Fruit fly (Drosophila melanogaster): ENCODE data around the gene lft.

lft gene

DNA sequence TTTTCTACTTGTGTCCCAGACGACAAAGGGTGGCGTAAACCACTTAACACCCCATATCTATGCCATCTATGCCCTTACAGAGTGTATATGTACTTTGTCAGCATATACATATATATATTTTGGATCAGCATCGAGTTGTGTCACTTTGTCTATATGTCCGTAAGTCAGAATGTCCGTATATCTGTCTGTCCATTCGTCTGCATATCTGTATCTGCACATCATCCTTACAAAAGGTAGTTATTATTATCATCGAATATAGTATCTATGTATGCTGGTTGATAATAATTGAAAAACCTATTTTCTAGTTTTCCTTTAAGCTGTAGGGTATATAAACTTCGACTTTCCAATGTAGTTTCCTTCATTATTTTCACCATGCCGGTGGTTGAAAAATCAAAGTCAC lies 13.1 kb upstream of the lft start (continued):
- TF ChIP-seq Eip74EF (GFP tag; optimal IDR thresholded peaks at IDR 0.05) (no peak), nmo (GFP tag; optimal IDR thresholded peaks at IDR 0.05) (peak; percentile 29), ewg (GFP tag; optimal IDR thresholded peaks at IDR 0.05) (peak; percentile 13), pros (GFP tag; optimal IDR thresholded peaks at IDR 0.05) (peak; percentile 33), gcm (GFP tag; optimal IDR thresholded peaks at IDR 0.05) (peak; percentile 32), CG6254 (GFP tag; optimal IDR thresholded peaks at IDR 0.05) (no peak), phol (tag; optimal IDR thresholded peaks at IDR 0.05) (peak; percentile 45), CG8924 (tag; optimal IDR thresholded peaks at IDR 0.05) (peak; percentile 17), Nf-YB (GFP tag; optimal IDR thresholded peaks at IDR 0.05) (peak; percentile 21), prd (optimal IDR thresholded peaks at IDR 0.05) (no peak), prd (GFP tag; IDR thresholded peaks at IDR 0.05) (no peak), CG1603 (tag; optimal IDR thresholded peaks at IDR 0.05) (no peak), CG17361 (GFP tag; IDR thresholded peaks at IDR 0.05) (peak; percentile 44; the same call in 1 of the 3 replicates), CG12391 (tag; optimal IDR thresholded peaks at IDR 0.05) (peak; percentile 23), CG13296 (GFP tag; optimal IDR thresholded peaks at IDR 0.05) (no peak), fd96Cb (tag; optimal IDR thresholded peaks at IDR 0.05) (peak; percentile 7), CG2875 (GFP tag; optimal IDR thresholded peaks at IDR 0.05) (peak; percentile 18), CG7928 (GFP tag; optimal IDR thresholded peaks at IDR 0.05) (no peak), CG2202 (tag; optimal IDR thresholded peaks at IDR 0.05) (peak; percentile 12), lola (GFP tag; optimal IDR thresholded peaks at IDR 0.05) (peak in 1 of 3 experiments; percentile 79), D (optimal IDR thresholded peaks at IDR 0.05) (no peak), D (GFP tag; optimal IDR thresholded peaks at IDR 0.05) (peak; percentile 20), ab (GFP tag; optimal IDR thresholded peaks at IDR 0.05) (no peak), az2 (GFP tag; optimal IDR thresholded peaks at IDR 0.05) (peak; percentile 14)

DNA sequence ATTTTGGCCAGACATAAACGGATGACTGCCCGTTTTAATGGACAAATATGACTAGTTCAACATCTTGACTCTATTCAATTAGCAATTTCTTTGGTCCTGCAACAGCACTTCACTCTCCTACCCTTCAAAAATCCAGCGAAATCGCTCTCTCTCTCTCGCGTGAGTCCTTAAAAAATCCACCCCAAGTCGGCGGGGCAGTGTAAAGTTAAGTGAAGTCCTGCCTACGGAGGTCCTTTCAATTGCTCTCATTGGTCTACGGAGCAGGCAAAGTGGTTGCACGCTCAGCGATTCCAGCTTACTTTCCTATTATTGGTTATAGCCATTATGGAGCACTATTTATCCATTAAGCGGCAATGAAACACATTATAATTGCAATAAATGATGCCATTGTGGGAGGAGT lies 10.4 kb upstream of the lft start, which contains the start of gene CG34367:
TSS of gene CG34367 (minus strand) at position 35 of the 400 bp plus-strand sequence.
- peak; percentile 67; the same call in 1 of the 2 replicates for TF ChIP-seq seq (GFP tag; IDR thresholded peaks at IDR 0.05)
- no peak for TF ChIP-seq Doc3 (GFP tag; IDR thresholded peaks at IDR 0.05; ENCODE audit: partially characterized antibody)
- peak; percentile 97 for TF ChIP-seq Nf-YC (tag; optimal IDR thresholded peaks at IDR 0.05)
- no peak for TF ChIP-seq HLH4C (GFP tag; IDR thresholded peaks at IDR 0.05; ENCODE audit: partially characterized antibody)
- peak; percentile 96 for TF ChIP-seq Nf-YB (GFP tag; optimal IDR thresholded peaks at IDR 0.05)
- TF ChIP-seq Trl (optimal IDR thresholded peaks at IDR 0.05), result peak; percentile 45 to 50
- TF ChIP-seq Trl (GFP tag; optimal IDR thresholded peaks at IDR 0.05), result no peak
- TF ChIP-seq pros (GFP tag; optimal IDR thresholded peaks at IDR 0.05), result peak; percentile 86

DNA sequence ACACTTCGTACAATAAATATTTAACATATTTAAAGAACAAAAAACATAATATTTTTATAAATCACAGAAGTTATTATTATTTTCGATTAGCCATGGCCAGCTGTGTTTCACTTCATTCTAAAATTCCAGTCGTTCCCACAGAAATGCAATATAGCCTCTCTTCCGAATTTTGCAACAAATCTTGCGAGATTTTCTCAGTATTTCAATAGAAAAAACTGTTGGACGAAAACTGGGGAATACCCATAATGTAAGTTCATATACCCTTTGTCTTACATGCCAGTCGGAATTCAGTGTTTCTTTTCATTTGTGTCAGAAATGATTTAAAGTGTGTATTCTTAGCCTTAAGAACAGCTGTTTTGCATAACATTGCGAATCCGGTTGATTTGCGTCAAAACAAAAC lies 7.8 kb upstream of the lft start, which contains the start of the genes CtsL4 and ClpP:
TSS of gene CtsL4 (minus strand) at position 90 of the 400 bp plus-strand sequence.
TSS of gene ClpP (plus strand) at position 288 of the 400 bp plus-strand sequence.
- TF ChIP-seq bcd (GFP tag; optimal IDR thresholded peaks at IDR 0.05) (no peak), CG9437 (GFP tag; optimal IDR thresholded peaks at IDR 0.05) (peak; percentile 36), CG7556 (GFP tag; optimal IDR thresholded peaks at IDR 0.05) (no peak), CG12071 (GFP tag; optimal IDR thresholded peaks at IDR 0.05) (no peak), CG31388 (GFP tag; optimal IDR thresholded peaks at IDR 0.05) (no peak), Sry-δ (GFP tag; optimal IDR thresholded peaks at IDR 0.05) (peak; percentile 43), CG2678 (tag; optimal IDR thresholded peaks at IDR 0.05) (no peak), CG4328 (GFP tag; optimal IDR thresholded peaks at IDR 0.05) (no peak), CrebB (tag; optimal IDR thresholded peaks at IDR 0.05) (no peak), esg (GFP tag; conservative IDR thresholded peaks at IDR 0.05) (no peak), CG12299 (tag; optimal IDR thresholded peaks at IDR 0.05) (peak; percentile 39), da (GFP tag; optimal IDR thresholded peaks at IDR 0.05) (no peak), MTF-1 (GFP tag; optimal IDR thresholded peaks at IDR 0.05; ENCODE audit: borderline replicate concordance) (no peak), HLHmδ (GFP tag; optimal IDR thresholded peaks at IDR 0.05) (no peak), H15 (GFP tag; IDR thresholded peaks at IDR 0.05) (no peak), Optix (GFP tag; IDR thresholded peaks at IDR 0.05) (peak; percentile 28; the same call in 1 of the 3 replicates), lbe (GFP tag; optimal IDR thresholded peaks at IDR 0.05) (no peak), bowl (GFP tag; IDR thresholded peaks at IDR 0.05) (no peak), corto (GFP tag; optimal IDR thresholded peaks at IDR 0.05) (no peak)

All from whole organism, embryonic.